Worm (Caenorhabditis elegans): ENCODE measurements around the gene scc-3.

DNA sequence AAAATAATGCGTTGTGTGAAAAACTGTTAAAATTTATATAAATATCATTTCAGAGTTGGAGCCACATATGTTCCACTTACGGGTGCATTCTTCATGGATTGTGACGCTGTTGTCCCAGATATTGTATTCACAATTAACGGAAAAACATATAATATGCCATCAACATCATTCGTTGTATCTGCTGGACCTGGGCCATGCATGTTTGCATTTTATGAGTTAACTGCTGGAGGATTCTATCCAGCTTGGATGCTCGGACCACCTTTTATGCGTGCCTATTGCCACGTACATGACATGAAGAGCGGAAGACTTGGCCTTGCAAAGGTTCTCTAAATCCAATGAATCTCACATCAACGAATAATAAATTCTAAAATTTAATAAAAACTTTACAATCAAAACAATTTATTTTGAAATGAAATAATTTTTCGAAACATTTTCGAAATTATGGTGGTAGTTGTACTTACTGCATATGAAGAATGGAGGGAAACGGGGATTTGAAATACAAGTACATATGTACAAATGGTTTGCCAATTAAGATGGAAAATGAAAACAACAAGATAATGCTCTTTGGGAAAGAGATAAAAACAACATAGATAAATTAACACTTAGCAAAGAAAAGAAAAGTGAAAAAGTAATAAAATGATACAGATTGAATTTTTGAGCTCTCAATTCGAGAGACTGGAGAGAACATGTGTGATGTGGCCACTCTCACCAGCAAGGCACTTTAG lies 19.8 kb upstream of the scc-3 start:
- no peak for TF ChIP-seq mes-4 (tag; optimal IDR thresholded peaks at IDR 0.05)
- no peak for TF ChIP-seq unc-130 (GFP tag; optimal IDR thresholded peaks at IDR 0.05)
- TF ChIP-seq F49E8.2 (tag; optimal IDR thresholded peaks at IDR 0.05; ENCODE audit: insufficient read depth) = no peak
- peak; percentile 38 for TF ChIP-seq nhr-90 (tag; optimal IDR thresholded peaks at IDR 0.05)
- TF ChIP-seq tlf-1 (GFP tag; optimal IDR thresholded peaks at IDR 0.05) = no peak
- TF ChIP-seq athp-1 (tag; optimal IDR thresholded peaks at IDR 0.05) = no peak
- no peak for TF ChIP-seq snpc-4 (GFP tag; optimal IDR thresholded peaks at IDR 0.05)
- TF ChIP-seq snpc-4 (tag; optimal IDR thresholded peaks at IDR 0.05) = no peak
- TF ChIP-seq K11D2.4 (GFP tag; IDR thresholded peaks at IDR 0.05) = no peak
- TF ChIP-seq pha-4 (tag; optimal IDR thresholded peaks at IDR 0.05) = no peak
- no peak for TF ChIP-seq hlh-12 (tag; optimal IDR thresholded peaks at IDR 0.05)
